Worm (Caenorhabditis elegans): ENCODE measurements around the gene B0457.4.

- TF ChIP-seq zim-3 (tag; optimal IDR thresholded peaks at IDR 0.05) (no peak), lag-1 (GFP tag; IDR thresholded peaks at IDR 0.05) (no peak)
These were observed 15.9 kb downstream of the B0457.4 start for ce11 chrII:8895895-8896294.
